Worm (Caenorhabditis elegans): Measurements from ENCODE around the gene srab-21.
"Not testable (repeated sequence)": the region's sequence is repeated elsewhere in the genome, so short reads cannot be mapped to it uniquely, and the experiment has no call there.

srab-21 gene

DNA sequence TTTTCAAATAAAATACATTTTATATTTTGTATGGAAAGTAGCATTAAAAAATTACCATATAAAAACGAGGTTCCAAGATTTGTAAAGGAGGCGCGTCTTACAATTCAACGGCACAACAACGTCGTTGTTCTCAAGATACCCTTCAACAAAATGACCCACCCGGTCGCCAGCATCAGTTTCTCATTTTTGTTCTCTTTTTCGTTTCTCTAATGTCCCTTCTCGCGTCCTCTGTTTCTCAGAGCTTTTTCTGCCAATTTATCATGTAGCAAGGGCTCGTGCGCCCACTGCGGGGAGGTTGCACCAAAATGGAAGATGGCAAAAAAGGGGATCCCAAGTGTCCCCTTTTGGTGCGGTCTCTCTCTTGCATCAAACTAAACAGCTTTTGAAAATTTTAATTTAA lies 14.7 kb downstream of the srab-21 start:
- TF ChIP-seq hlh-30 (tag; optimal IDR thresholded peaks at IDR 0.05; ENCODE audit: insufficient read depth): no peak
- TF ChIP-seq sox-4 (tag; optimal IDR thresholded peaks at IDR 0.05): no peak
- TF ChIP-seq pax-1 (tag; optimal IDR thresholded peaks at IDR 0.05): no peak
- no peak for TF ChIP-seq zip-5 (tag; optimal IDR thresholded peaks at IDR 0.05)
- TF ChIP-seq ceh-6 (GFP tag; optimal IDR thresholded peaks at IDR 0.05): no peak
- no peak for TF ChIP-seq elt-4 (tag; optimal IDR thresholded peaks at IDR 0.05)
- no peak for TF ChIP-seq nhr-232 (tag; optimal IDR thresholded peaks at IDR 0.05)
- TF ChIP-seq F13H6.1 (tag; optimal IDR thresholded peaks at IDR 0.05): no peak
- TF ChIP-seq fkh-10 (GFP tag; optimal IDR thresholded peaks at IDR 0.05): no peak
- TF ChIP-seq unc-86 (tag; optimal IDR thresholded peaks at IDR 0.05): no peak
- no peak for TF ChIP-seq ets-4 (tag; optimal IDR thresholded peaks at IDR 0.05)
- no peak for TF ChIP-seq syd-9 (tag; optimal IDR thresholded peaks at IDR 0.05)
- no peak for TF ChIP-seq ceh-30 (tag; optimal IDR thresholded peaks at IDR 0.05)
- no peak for TF ChIP-seq lin-11 (tag; optimal IDR thresholded peaks at IDR 0.05)
- no peak for TF ChIP-seq ref-2 (tag; optimal IDR thresholded peaks at IDR 0.05)
- no peak for TF ChIP-seq tbx-7 (tag; optimal IDR thresholded peaks at IDR 0.05)

- no peak for TF ChIP-seq unc-42 (tag; optimal IDR thresholded peaks at IDR 0.05)
- TF ChIP-seq zip-5 (tag; optimal IDR thresholded peaks at IDR 0.05): no peak
- TF ChIP-seq fkh-10 (GFP tag; optimal IDR thresholded peaks at IDR 0.05): no peak
- TF ChIP-seq F13H6.1 (tag; optimal IDR thresholded peaks at IDR 0.05): no peak
- TF ChIP-seq hlh-8 (tag; optimal IDR thresholded peaks at IDR 0.05): no peak
- TF ChIP-seq pha-2 (tag; optimal IDR thresholded peaks at IDR 0.05): no peak
- TF ChIP-seq gmeb-2 (tag; optimal IDR thresholded peaks at IDR 0.05): no peak
- no peak for TF ChIP-seq dmd-4 (tag; optimal IDR thresholded peaks at IDR 0.05; ENCODE audit: borderline replicate concordance)
- no peak for TF ChIP-seq pat-9 (tag; optimal IDR thresholded peaks at IDR 0.05)
- TF ChIP-seq unc-55 (GFP tag; optimal IDR thresholded peaks at IDR 0.05): no peak
Observed at ce11 chrV:3408602-3409001, 15.6 kb downstream of the srab-21 start, which contains the start of gene T20D4.7. T20D4.7 (plus strand) TSS chrV:3408902.

DNA sequence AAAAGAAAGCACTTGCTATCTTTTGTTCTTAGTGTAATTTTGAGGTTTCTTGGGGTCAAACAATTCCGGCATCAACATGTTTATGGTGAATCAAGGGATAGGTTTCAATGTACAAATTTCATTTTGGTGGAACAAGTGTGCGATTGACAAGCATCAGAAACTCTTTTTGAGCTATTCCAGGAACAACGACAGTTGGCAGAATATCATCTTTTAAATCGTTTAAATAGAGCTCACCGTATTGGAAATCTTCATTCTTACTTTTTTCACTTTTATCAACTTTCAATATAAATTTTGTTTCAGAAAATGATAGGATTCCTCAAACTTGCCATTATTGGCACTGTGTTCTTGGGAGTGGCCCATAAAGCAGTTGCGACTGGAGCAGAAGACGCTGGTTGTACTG lies 24.3 kb downstream of the srab-21 start, which contains the start of gene T20D4.10:
Gene T20D4.10, plus strand, starts transcription at position 301 of the 400 bp plus-strand sequence.
- TF ChIP-seq ztf-16, pqm-1, lin-11 (tag; optimal IDR thresholded peaks at IDR 0.05): not testable (repeated sequence)

DNA sequence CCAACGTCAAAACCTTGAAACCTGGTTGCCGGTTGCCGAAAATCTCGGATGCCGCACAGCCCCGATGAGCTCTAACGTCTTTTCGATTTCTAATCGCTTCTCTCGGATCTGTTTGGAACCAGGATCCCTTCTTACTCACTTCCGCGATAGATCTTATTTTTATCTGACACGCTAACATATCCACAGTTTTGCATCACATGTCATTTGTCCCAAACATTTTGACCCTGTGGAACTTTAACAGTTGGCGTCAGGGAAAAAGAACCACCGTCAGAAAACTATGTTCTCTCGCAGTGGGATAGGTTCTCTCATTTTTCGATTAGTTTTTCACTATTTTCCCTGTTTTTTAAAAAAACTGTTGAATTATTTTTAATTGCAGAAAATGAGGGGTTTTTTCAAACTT lies 25.9 kb downstream of the srab-21 start, which contains the start of gene T20D4.11:
Gene T20D4.11, plus strand, starts transcription at position 377 of the 400 bp plus-strand sequence.
- TF ChIP-seq pros-1 (tag; optimal IDR thresholded peaks at IDR 0.05): no peak
- no peak for TF ChIP-seq K02D7.2 (tag; optimal IDR thresholded peaks at IDR 0.05)
- no peak for TF ChIP-seq eyg-1 (tag; optimal IDR thresholded peaks at IDR 0.05)
- no peak for TF ChIP-seq ceh-34 (tag; optimal IDR thresholded peaks at IDR 0.05)
- no peak for TF ChIP-seq hlh-30 (tag; optimal IDR thresholded peaks at IDR 0.05; ENCODE audit: insufficient read depth)
- no peak for TF ChIP-seq unc-86 (tag; optimal IDR thresholded peaks at IDR 0.05)
- no peak for TF ChIP-seq tbx-2 (tag; optimal IDR thresholded peaks at IDR 0.05)
- no peak for TF ChIP-seq ttx-3 (tag; optimal IDR thresholded peaks at IDR 0.05)
- no peak for TF ChIP-seq pha-2 (tag; optimal IDR thresholded peaks at IDR 0.05)
- TF ChIP-seq nhr-11 (tag; optimal IDR thresholded peaks at IDR 0.05): no peak
- no peak for TF ChIP-seq Y22D7AL.16 (tag; optimal IDR thresholded peaks at IDR 0.05)
- TF ChIP-seq ama-1 (optimal IDR thresholded peaks at IDR 0.05): no peak
- TF ChIP-seq hlh-15 (tag; optimal IDR thresholded peaks at IDR 0.05): no peak
- no peak for TF ChIP-seq nhr-232 (tag; optimal IDR thresholded peaks at IDR 0.05)
- no peak for TF ChIP-seq lim-6 (tag; optimal IDR thresholded peaks at IDR 0.05)
- no peak for TF ChIP-seq hlh-8 (tag; optimal IDR thresholded peaks at IDR 0.05)
- TF ChIP-seq F13H6.1 (tag; optimal IDR thresholded peaks at IDR 0.05): no peak

ce11 chrV:3396765-3397164 lies 27.5 kb downstream of the srab-21 start, which contains the start of gene T20D4.12:
T20D4.12 (plus strand) TSS chrV:3397065.
- TF ChIP-seq ama-1 (optimal IDR thresholded peaks at IDR 0.05); fkh-6 (tag; optimal IDR thresholded peaks at IDR 0.05); pax-1 (tag; optimal IDR thresholded peaks at IDR 0.05): not testable (repeated sequence)
